Worm (Caenorhabditis elegans): Measurements from ENCODE around the gene dpy-3.

DNA sequence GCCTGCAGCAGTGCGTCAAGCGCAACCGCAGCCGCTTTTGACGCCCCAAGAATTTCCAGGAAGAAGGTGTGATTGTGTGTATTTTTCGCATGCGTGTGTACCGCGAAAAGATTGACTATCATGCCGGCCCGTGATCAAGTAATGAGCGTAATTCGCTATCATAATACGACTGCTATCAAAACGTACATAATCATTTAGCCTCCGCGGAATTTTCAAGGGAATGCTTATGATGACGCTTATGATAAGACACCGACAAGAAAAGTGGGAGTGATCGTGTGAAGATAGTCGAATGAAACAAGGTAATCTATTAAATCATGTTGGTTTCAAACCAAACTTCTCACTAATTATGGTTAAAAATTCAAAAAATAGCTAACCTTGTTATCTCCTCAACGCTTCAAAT is 12.4 kb upstream of the dpy-3 start:
- no peak for TF ChIP-seq ama-1 (optimal IDR thresholded peaks at IDR 0.05)
- no peak for TF ChIP-seq blmp-1 (tag; optimal IDR thresholded peaks at IDR 0.05; ENCODE audit: insufficient read depth)
- no peak for TF ChIP-seq nhr-25 (tag; optimal IDR thresholded peaks at IDR 0.05)
- TF ChIP-seq aly-2 (tag; optimal IDR thresholded peaks at IDR 0.05): no peak
- TF ChIP-seq unc-39 (tag; optimal IDR thresholded peaks at IDR 0.05): no peak
- TF ChIP-seq lin-13 (GFP tag; optimal IDR thresholded peaks at IDR 0.05): no peak

Measured in whole organism, L2 larva.